Worm (Caenorhabditis elegans) whole organism, young adult: Measurements from ENCODE around the gene srw-62.

Source experiments
- B0035.1 ChIP-seq: sonication (generic microtip); optimal IDR thresholded peaks from 2 replicates; lab custom pipeline; 2016; ENCODE audit warnings: missing genetic modification characterization, mild to moderate bottlenecking, missing compliant biosample characterization, missing genotype, missing genetic modification reagents
- C17E4.6 ChIP-seq: fragments of 200-800 bp; sonication (Bioruptor generic); IDR thresholded peaks from 2 replicates; pipeline ENCODE4 v1.3.6; 2022; ENCODE audit warnings: missing genetic modification reagents, missing genetic modification characterization, missing compliant biosample characterization
- F23B12.7 ChIP-seq: sonication (generic microtip); optimal IDR thresholded peaks from 2 replicates; lab custom pipeline; 2017; ENCODE audit warnings: missing genetic modification characterization, mild to moderate bottlenecking, missing compliant biosample characterization, antibody characterized with exemption, moderate library complexity; ENCODE audit not compliant: insufficient read depth
- F33H1.4 ChIP-seq: fragments of 200-800 bp; sonication (Bioruptor generic); IDR thresholded peaks from 2 replicates; pipeline ENCODE4 v1.3.6; 2022; ENCODE audit warnings: missing genetic modification reagents, missing genetic modification characterization, missing compliant biosample characterization
- F39B2.1 ChIP-seq: fragments of 200-800 bp; sonication (Bioruptor generic); IDR thresholded peaks from 2 replicates; pipeline ENCODE4 v1.3.6; 2022; ENCODE audit warnings: missing genetic modification reagents, missing genetic modification characterization, missing compliant biosample characterization
- F52B5.7 ChIP-seq: sonication (generic microtip); optimal IDR thresholded peaks from 2 replicates; lab custom pipeline; 2016; ENCODE audit warnings: mild to moderate bottlenecking, missing genetic modification characterization, missing compliant biosample characterization
- K11D2.4 ChIP-seq: fragments of 200-800 bp; sonication (Bioruptor generic); IDR thresholded peaks from 2 replicates; pipeline ENCODE4 v1.3.6; 2022; ENCODE audit warnings: missing genetic modification reagents, missing genetic modification characterization, missing compliant biosample characterization
- Y67H2A.10 ChIP-seq: fragments of 200-800 bp; sonication (Bioruptor generic); conservative IDR thresholded peaks from 2 replicates; pipeline ENCODE4 v1.3.6; 2022; ENCODE audit warnings: missing genetic modification reagents, missing genetic modification characterization, missing compliant biosample characterization
- aptf-2 ChIP-seq: fragments of 200-800 bp; sonication (Bioruptor generic); conservative IDR thresholded peaks from 2 replicates; pipeline ENCODE4 v1.3.6; 2022; ENCODE audit warnings: missing genetic modification reagents, missing genetic modification characterization, missing compliant biosample characterization
- ceh-91 ChIP-seq: fragments of 200-800 bp; sonication (Bioruptor generic); IDR thresholded peaks from 2 replicates; pipeline ENCODE4 v1.3.6; 2022; ENCODE audit warnings: missing genetic modification reagents, missing genetic modification characterization, missing compliant biosample characterization
- dpff-1 ChIP-seq: sonication (generic microtip); optimal IDR thresholded peaks from 2 replicates; lab custom pipeline; 2017; ENCODE audit warnings: mild to moderate bottlenecking, missing genetic modification characterization, missing compliant biosample characterization
- egl-18 ChIP-seq: fragments of 200-800 bp; sonication (Bioruptor generic); IDR thresholded peaks from 2 replicates; pipeline ENCODE4 v1.3.6; 2022; ENCODE audit warnings: missing genetic modification reagents, missing genetic modification characterization, missing compliant biosample characterization
- ekl-4 ChIP-seq: fragments of 200-800 bp; sonication (Bioruptor generic); IDR thresholded peaks from 2 replicates; pipeline ENCODE4 v1.3.6; 2022; ENCODE audit warnings: missing genetic modification reagents, missing genetic modification characterization, missing compliant biosample characterization
- fkh-3 ChIP-seq: sonication (generic microtip); optimal IDR thresholded peaks from 2 replicates; lab custom pipeline; 2016; ENCODE audit warnings: mild to moderate bottlenecking, missing genetic modification characterization, missing compliant biosample characterization
- hmg-20 ChIP-seq: fragments of 200-800 bp; sonication (Bioruptor generic); IDR thresholded peaks from 2 replicates; pipeline ENCODE4 v1.3.6; 2022; ENCODE audit warnings: missing genetic modification reagents, missing genetic modification characterization, missing compliant biosample characterization
- let-526 ChIP-seq: fragments of 200-800 bp; sonication (Bioruptor generic); IDR thresholded peaks from 2 replicates; pipeline ENCODE4 v1.3.6; 2022; ENCODE audit warnings: missing genetic modification reagents, missing genetic modification characterization, missing compliant biosample characterization
- let-607 ChIP-seq, 2 experiments: fragments of 200-800 bp in 1 of 2; sonication (Bioruptor generic) in 1 of 2; sonication (generic microtip) in 1 of 2; optimal IDR thresholded peaks; 2 replicates each; lab custom pipeline; 2016 to 2018; ENCODE audit warnings: mild to moderate bottlenecking in 2 of 2, missing compliant biosample characterization in 2 of 2, missing genetic modification characterization in 2 of 2, moderate library complexity in 2 of 2, missing genotype in 1 of 2
- lsl-1 ChIP-seq: fragments of 200-800 bp; sonication (Bioruptor generic); optimal IDR thresholded peaks from 2 replicates; lab custom pipeline; 2018; ENCODE audit warnings: mild to moderate bottlenecking, missing genetic modification characterization, moderate library complexity, missing compliant biosample characterization
- madf-6 ChIP-seq: fragments of 200-800 bp; sonication (Bioruptor generic); IDR thresholded peaks from 2 replicates; pipeline ENCODE4 v1.3.6; 2022; ENCODE audit warnings: missing genetic modification reagents, missing genetic modification characterization, missing compliant biosample characterization
- mxl-1 ChIP-seq: sonication (generic microtip); optimal IDR thresholded peaks from 2 replicates; lab custom pipeline; 2016; ENCODE audit warnings: missing genetic modification characterization, missing compliant biosample characterization
- nhr-80 ChIP-seq: sonication (generic microtip); optimal IDR thresholded peaks from 2 replicates; lab custom pipeline; 2016; ENCODE audit warnings: missing genetic modification characterization, missing compliant biosample characterization
- rpc-1 ChIP-seq, 2 experiments: fragments of 150-350 bp in 1 of 2; sonication (generic microtip) in 1 of 2; optimal IDR thresholded peaks; 2 replicates each; lab custom pipeline; 2014 to 2018; ENCODE audit warnings: missing biosample characterization in 1 of 2, missing genetic modification characterization in 1 of 2, missing genetic modification reagents in 1 of 2, missing genotype in 1 of 2
- sdz-38 ChIP-seq: sonication (generic microtip); optimal IDR thresholded peaks from 2 replicates; lab custom pipeline; 2016; ENCODE audit warnings: missing genotype, missing genetic modification characterization, missing compliant biosample characterization
- snpc-1.1 ChIP-seq: sonication (generic microtip); optimal IDR thresholded peaks from 2 replicates; lab custom pipeline; 2017; ENCODE audit warnings: missing genetic modification characterization, mild to moderate bottlenecking, missing compliant biosample characterization, antibody characterized with exemption, moderate library complexity, missing genotype, missing genetic modification reagents; ENCODE audit not compliant: insufficient read depth
- snpc-3.4 ChIP-seq: sonication (generic microtip); optimal IDR thresholded peaks from 2 replicates; lab custom pipeline; 2017; ENCODE audit warnings: missing genetic modification characterization, mild to moderate bottlenecking, missing compliant biosample characterization, antibody characterized with exemption, moderate library complexity, missing genotype, missing genetic modification reagents
- somi-1 ChIP-seq: fragments of 200-800 bp; sonication (Bioruptor generic); optimal IDR thresholded peaks from 2 replicates; lab custom pipeline; 2018; ENCODE audit warnings: mild to moderate bottlenecking, missing genetic modification characterization, missing compliant biosample characterization
- sptf-2 ChIP-seq: fragments of 200-800 bp; sonication (Bioruptor generic); optimal IDR thresholded peaks from 2 replicates; lab custom pipeline; 2018; ENCODE audit warnings: mild to moderate bottlenecking, missing genetic modification characterization, missing compliant biosample characterization
- tbx-9 ChIP-seq: sonication (generic microtip); optimal IDR thresholded peaks from 2 replicates; lab custom pipeline; 2016; ENCODE audit warnings: borderline replicate concordance, missing genetic modification characterization, inconsistent platforms, missing compliant biosample characterization
- tlf-1 ChIP-seq: fragments of 200-800 bp; sonication (Bioruptor generic); optimal IDR thresholded peaks from 2 replicates; lab custom pipeline; 2018; ENCODE audit warnings: mild to moderate bottlenecking, missing genetic modification characterization, missing compliant biosample characterization
- zim-3 ChIP-seq: sonication (generic microtip); optimal IDR thresholded peaks from 2 replicates; lab custom pipeline; 2017; ENCODE audit warnings: mild to moderate bottlenecking, missing genetic modification characterization, moderate library complexity, missing compliant biosample characterization
- ztf-22 ChIP-seq: fragments of 200-800 bp; sonication (Bioruptor generic); optimal IDR thresholded peaks from 2 replicates; lab custom pipeline; 2018; ENCODE audit warnings: mild to moderate bottlenecking, missing genetic modification characterization, moderate library complexity, missing compliant biosample characterization
- ztf-26 ChIP-seq: sonication (generic microtip); optimal IDR thresholded peaks from 2 replicates; lab custom pipeline; 2017; ENCODE audit warnings: missing genetic modification characterization, missing compliant biosample characterization

srw-62 gene

DNA sequence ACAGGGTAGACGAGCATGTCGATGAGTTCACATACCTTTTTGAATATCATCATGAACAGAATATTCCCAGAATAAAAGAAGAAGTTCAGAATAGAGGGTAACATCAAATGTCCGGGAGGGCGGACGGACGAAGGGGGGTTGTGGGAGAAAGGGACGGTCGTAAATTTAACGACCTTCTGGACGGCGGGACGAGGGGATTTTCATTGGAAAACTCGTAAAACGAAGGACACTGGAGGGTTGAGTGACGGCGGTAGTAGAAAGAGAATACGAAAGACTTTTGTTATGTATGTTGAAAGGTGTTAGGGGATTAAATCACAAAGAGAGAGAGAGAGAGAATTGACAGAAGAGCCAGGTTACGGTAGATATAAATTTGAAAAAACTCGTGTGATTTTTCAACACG, 25.4 kb downstream of the srw-62 start:
- TF ChIP-seq snpc-3.4 (tag; lab: Kevin White, UChicago) (no peak), F52B5.7 (tag; lab: Kevin White, UChicago) (no peak), fkh-3 (no peak), C17E4.6 (GFP tag; lab: Robert Waterston, UW) (no peak), ekl-4 (GFP tag; lab: Robert Waterston, UW) (no peak), K11D2.4 (GFP tag; lab: Robert Waterston, UW) (no peak), egl-18 (GFP tag; lab: Robert Waterston, UW) (no peak), F33H1.4 (no peak), sptf-2 (GFP tag; lab: Kevin White, UChicago) (no peak), sdz-38 (tag; lab: Kevin White, UChicago) (no peak), snpc-1.1 (no peak), ztf-22 (GFP tag; lab: Kevin White, UChicago) (no peak), let-607 (tag; optimal IDR thresholded peaks at IDR 0.05; lab: Kevin White, UChicago) (no peak), somi-1 (GFP tag; lab: Kevin White, UChicago) (no peak), tbx-9 (no peak), aptf-2 (GFP tag; lab: Robert Waterston, UW) (no peak), F23B12.7 (no peak), hmg-20 (no peak)

DNA sequence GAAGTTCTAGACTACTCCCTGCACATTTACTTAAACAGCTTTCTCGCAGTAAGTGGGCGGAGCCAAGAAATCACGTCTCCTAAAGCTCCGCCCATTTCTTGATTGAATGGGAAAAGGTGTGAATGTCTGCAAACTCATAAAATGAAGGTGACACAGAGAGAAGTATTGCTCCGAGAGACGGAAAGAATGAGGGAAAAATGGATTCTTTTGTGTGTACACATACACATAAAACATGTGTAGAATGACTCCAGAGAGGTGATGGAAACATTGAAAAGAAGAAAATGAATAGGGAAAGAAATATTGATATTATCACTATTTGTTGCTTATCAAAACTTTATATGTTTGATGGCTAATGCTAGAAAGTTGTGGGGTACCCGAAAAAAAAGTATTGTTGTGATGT, 26.3 kb downstream of the srw-62 start:
- TF ChIP-seq mxl-1: no peak
- peak; percentile 36 for TF ChIP-seq nhr-80 (tag; lab: Kevin White, UChicago)

DNA sequence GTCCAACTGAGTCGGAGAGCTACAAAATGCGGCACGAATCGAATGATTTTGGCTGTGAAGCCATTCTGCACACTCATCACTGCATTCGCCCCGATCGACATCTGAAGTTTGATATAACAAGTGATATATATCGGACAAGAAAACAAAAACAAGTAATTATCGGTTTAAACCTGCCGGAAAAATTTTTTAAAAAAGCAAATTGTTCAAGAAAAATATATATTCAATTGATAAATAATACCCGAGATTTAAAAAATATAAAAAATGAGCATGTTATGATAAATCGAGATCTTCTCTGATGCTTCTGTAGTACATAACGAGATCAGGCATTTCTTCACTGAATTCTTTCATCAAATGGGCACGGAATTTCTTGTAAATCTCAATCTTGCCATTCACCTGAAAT, 28.5 kb downstream of the srw-62 start, which contains the start of gene T09A5.5:
Gene T09A5.5, minus strand, starts transcription at position 101 of the 400 bp plus-strand sequence.
- peak; percentile 32; the same call in 1 of the 2 replicates for TF ChIP-seq madf-6 (GFP tag; lab: Robert Waterston, UW)
- no peak for TF ChIP-seq ztf-26 (tag; lab: Kevin White, UChicago)
- TF ChIP-seq, all 124 proteins: peak for 1

DNA sequence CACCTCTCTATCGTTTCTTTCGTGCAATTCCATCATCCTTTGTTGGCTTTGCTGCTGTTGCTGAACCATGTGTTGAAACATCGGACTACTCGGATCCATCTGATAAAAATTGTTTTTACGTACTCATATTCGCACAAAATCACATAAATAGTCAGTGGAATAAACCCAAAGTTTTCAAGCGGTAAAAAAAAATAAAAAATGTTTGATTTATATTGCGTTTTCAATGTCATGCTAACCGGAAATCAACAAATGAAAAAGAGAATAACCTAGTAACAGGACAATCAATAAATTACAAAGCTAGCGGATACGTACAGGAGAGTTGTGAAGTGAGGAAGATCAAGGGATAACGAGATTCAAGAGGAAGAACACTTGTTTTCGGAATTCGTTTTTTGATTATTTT, 29.7 kb downstream of the srw-62 start, which contains the start of gene mdt-10:
Gene mdt-10, minus strand, starts transcription at position 101 of the 400 bp plus-strand sequence.
- TF ChIP-seq dpff-1 (tag; lab: Kevin White, UChicago) (no peak), F39B2.1 (GFP tag; lab: Robert Waterston, UW) (no peak), lsl-1 (GFP tag; lab: Kevin White, UChicago) (no peak), Y67H2A.10 (GFP tag; lab: Robert Waterston, UW) (no peak), tlf-1 (GFP tag; lab: Kevin White, UChicago) (no peak), rpc-1 (optimal IDR thresholded peaks at IDR 0.05; lab: Kevin White, UChicago) (no peak), rpc-1 (tag; optimal IDR thresholded peaks at IDR 0.05; lab: Kevin White, UChicago) (no peak), snpc-1.1 (no peak), B0035.1 (no peak)

DNA sequence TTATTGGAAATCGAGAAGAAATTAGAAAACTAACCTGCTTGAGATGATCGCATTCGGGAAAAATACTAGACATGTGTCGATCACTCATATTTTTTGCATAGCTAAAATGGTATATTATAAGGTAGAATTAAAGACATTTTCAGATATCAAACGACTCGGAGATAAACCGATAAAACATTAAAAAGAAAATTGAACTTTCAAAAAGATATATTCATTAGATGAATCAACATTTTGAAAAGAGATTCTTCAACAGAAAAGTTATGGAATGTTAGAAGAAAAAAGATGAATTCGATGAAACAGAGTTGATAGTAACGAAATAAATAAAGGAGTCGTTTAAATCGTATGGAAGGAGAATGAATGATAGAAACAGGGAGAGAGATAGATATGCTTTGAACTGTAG, 30.4 kb downstream of the srw-62 start, which contains the start of gene mdmh-35:
Gene mdmh-35, minus strand, starts transcription at position 101 of the 400 bp plus-strand sequence.
- TF ChIP-seq zim-3 (tag; lab: Kevin White, UChicago) (no peak), ceh-91 (GFP tag; lab: Robert Waterston, UW) (no peak), let-526 (GFP tag; lab: Robert Waterston, UW) (no peak)
